Fruit fly (Drosophila melanogaster) whole organism, embryonic: ENCODE results near the gene Rbm13.

Experiments
- Atf-2 ChIP-seq: fragments of 200-800 bp; sonication (Bioruptor generic); optimal IDR thresholded peaks from 2 replicates; lab custom pipeline; 2016; ENCODE audit warnings: missing biosample characterization, missing genetic modification characterization
- Awh ChIP-seq: fragments of 200-800 bp; sonication (Bioruptor generic); IDR thresholded peaks from 2 replicates; pipeline ENCODE4, ENCODE4 v1.3.6; 2022; ENCODE audit warnings: missing biosample characterization, missing genetic modification characterization
- Blimp-1 ChIP-seq: fragments of 200-800 bp; sonication (Bioruptor generic); optimal IDR thresholded peaks from 3 replicates; lab custom pipeline; 2018; ENCODE audit warnings: missing biosample characterization, missing genetic modification characterization, mild to moderate bottlenecking, moderate library complexity, missing genetic modification reagents
- CG12219 ChIP-seq: fragments of 200-800 bp; sonication (Bioruptor generic); optimal IDR thresholded peaks from 3 replicates; lab custom pipeline; 2018; ENCODE audit warnings: missing biosample characterization, mild to moderate bottlenecking, missing genetic modification characterization
- CG13123 ChIP-seq: fragments of 200-800 bp; sonication (Bioruptor generic); optimal IDR thresholded peaks from 2 replicates; lab custom pipeline; 2016; ENCODE audit warnings: missing biosample characterization, missing genetic modification characterization
- CG13296 ChIP-seq: fragments of 200-800 bp; sonication (Bioruptor generic); optimal IDR thresholded peaks from 3 replicates; lab custom pipeline; 2018; ENCODE audit warnings: missing biosample characterization, mild to moderate bottlenecking, missing genetic modification characterization
- CG14014 ChIP-seq: fragments of 200-800 bp; sonication (Bioruptor generic); IDR thresholded peaks from 2 replicates; pipeline ENCODE4 v1.3.6; 2022; ENCODE audit warnings: missing biosample characterization, missing genetic modification characterization
- CG15269 ChIP-seq: fragments of 200-800 bp; sonication (Bioruptor generic); optimal IDR thresholded peaks from 2 replicates; lab custom pipeline; 2018; ENCODE audit warnings: missing biosample characterization, mild to moderate bottlenecking, missing genetic modification characterization, moderate library complexity
- CG17385 ChIP-seq: fragments of 200-800 bp; sonication (Bioruptor generic); optimal IDR thresholded peaks from 3 replicates; lab custom pipeline; 2018; ENCODE audit warnings: missing biosample characterization, mild to moderate bottlenecking, missing genetic modification characterization
- CG2199 ChIP-seq: fragments of 200-800 bp; sonication (Bioruptor generic); IDR thresholded peaks from 3 replicates; pipeline ENCODE4 v1.3.6; 2022; ENCODE audit warnings: missing biosample characterization, missing genetic modification characterization
- CG3163 ChIP-seq: fragments of 200-800 bp; sonication (Bioruptor generic); optimal IDR thresholded peaks from 3 replicates; lab custom pipeline; 2016; ENCODE audit warnings: missing biosample characterization, missing genetic modification characterization
- CG3407 ChIP-seq: fragments of 200-800 bp; sonication (Bioruptor generic); optimal IDR thresholded peaks from 2 replicates; lab custom pipeline; 2018; ENCODE audit warnings: missing biosample characterization, mild to moderate bottlenecking, missing genetic modification characterization
- CG34422 ChIP-seq: fragments of 200-800 bp; sonication (Bioruptor generic); IDR thresholded peaks from 3 replicates; pipeline ENCODE4 v1.3.6; 2022; ENCODE audit warnings: missing biosample characterization, missing genetic modification characterization
- CG4730 ChIP-seq: fragments of 200-800 bp; sonication (Bioruptor generic); IDR thresholded peaks from 2 replicates; pipeline ENCODE4 v1.3.6; 2022; ENCODE audit warnings: missing biosample characterization, missing genetic modification characterization
- CG6689 ChIP-seq: fragments of 200-800 bp; sonication (Bioruptor generic); IDR thresholded peaks from 2 replicates; pipeline ENCODE4 v1.3.6; 2022; ENCODE audit warnings: missing biosample characterization, missing genetic modification characterization
- CG7786 ChIP-seq: fragments of 200-800 bp; sonication (Bioruptor generic); optimal IDR thresholded peaks from 2 replicates; lab custom pipeline; 2016; ENCODE audit warnings: missing biosample characterization, missing genetic modification characterization
- Dad ChIP-seq: fragments of 200-800 bp; sonication (Bioruptor generic); optimal IDR thresholded peaks from 3 replicates; lab custom pipeline; 2016; ENCODE audit warnings: missing biosample characterization, missing genetic modification characterization
- Dip2 ChIP-seq: fragments of 200-800 bp; sonication (Bioruptor generic); IDR thresholded peaks from 2 replicates; pipeline ENCODE4 v1.3.6; 2022; ENCODE audit warnings: missing biosample characterization, missing genetic modification characterization
- ERR ChIP-seq: fragments of 200-800 bp; sonication (Bioruptor generic); optimal IDR thresholded peaks from 2 replicates; lab custom pipeline; 2016; ENCODE audit warnings: missing biosample characterization, missing genetic modification characterization
- Eip74EF ChIP-seq, 2 experiments: fragments of 200-800 bp in 1 of 2; fragments of >200 bp in 1 of 2; sonication (Bioruptor generic) in 1 of 2; optimal IDR thresholded peaks; 2 replicates each; lab custom pipeline; 2017 to 2019; ENCODE audit warnings: missing biosample characterization in 2 of 2, missing genetic modification characterization in 2 of 2, mild to moderate bottlenecking in 1 of 2, moderate library complexity in 1 of 2
- GATAe ChIP-seq: fragments of 200-800 bp; sonication (Bioruptor generic); conservative IDR thresholded peaks from 2 replicates; pipeline ENCODE4 v1.3.6; 2022; ENCODE audit warnings: missing biosample characterization, missing genetic modification characterization
- HLHmδ ChIP-seq: fragments of 200-800 bp; sonication (Bioruptor generic); optimal IDR thresholded peaks from 2 replicates; lab custom pipeline; 2018; ENCODE audit warnings: missing biosample characterization, mild to moderate bottlenecking, missing genetic modification characterization, moderate library complexity
- Jarid2 ChIP-seq: fragments of 200-800 bp; sonication (Bioruptor generic); optimal IDR thresholded peaks from 3 replicates; lab custom pipeline; 2017; ENCODE audit warnings: mild to moderate bottlenecking, missing biosample characterization, missing genetic modification reagents, missing genetic modification characterization
- Lim3 ChIP-seq: fragments of 200-800 bp; sonication (Bioruptor generic); IDR thresholded peaks from 2 replicates; pipeline ENCODE4 v1.3.6; 2022; ENCODE audit warnings: missing biosample characterization, missing genetic modification characterization
- MESR4 ChIP-seq: fragments of 200-800 bp; sonication (Bioruptor generic); optimal IDR thresholded peaks from 2 replicates; lab custom pipeline; 2018; ENCODE audit warnings: missing biosample characterization, mild to moderate bottlenecking, missing genetic modification characterization, moderate library complexity
- MTF-1 ChIP-seq: fragments of 200-800 bp; sonication (Bioruptor generic); optimal IDR thresholded peaks from 2 replicates; lab custom pipeline; 2018; ENCODE audit warnings: missing biosample characterization, mild to moderate bottlenecking, missing genetic modification characterization, borderline replicate concordance
- NK7.1 ChIP-seq: fragments of 200-800 bp; sonication (Bioruptor generic); optimal IDR thresholded peaks from 3 replicates; lab custom pipeline; 2016; ENCODE audit warnings: missing biosample characterization, missing genetic modification characterization
- Neu2 ChIP-seq: fragments of 200-800 bp; sonication (Bioruptor generic); optimal IDR thresholded peaks from 3 replicates; lab custom pipeline; 2016; ENCODE audit warnings: missing biosample characterization, missing genetic modification characterization, borderline replicate concordance
- al ChIP-seq: fragments of 200-800 bp; sonication (Bioruptor generic); IDR thresholded peaks from 2 replicates; pipeline ENCODE4 v1.3.6; 2022; ENCODE audit warnings: missing biosample characterization, missing genetic modification characterization
- az2 ChIP-seq: fragments of 200-800 bp; sonication (Bioruptor generic); optimal IDR thresholded peaks from 3 replicates; lab custom pipeline; 2016; ENCODE audit warnings: missing biosample characterization, missing genetic modification characterization
- bcd ChIP-seq: fragments of 200-800 bp; sonication (Bioruptor generic); optimal IDR thresholded peaks from 2 replicates; lab custom pipeline; 2017; ENCODE audit warnings: missing biosample characterization, mild to moderate bottlenecking, missing genetic modification characterization
- bsh ChIP-seq, 2 experiments: fragments of 200-800 bp; sonication (Bioruptor generic); optimal IDR thresholded peaks; 2 replicates each; lab custom pipeline; 2017 to 2018; ENCODE audit warnings: mild to moderate bottlenecking in 2 of 2, missing biosample characterization in 2 of 2, missing genetic modification characterization in 2 of 2, moderate library complexity in 1 of 2
- btn ChIP-seq: fragments of 200-800 bp; sonication (Bioruptor generic); optimal IDR thresholded peaks from 2 replicates; lab custom pipeline; 2016; ENCODE audit warnings: missing biosample characterization, missing genetic modification characterization
- chinmo ChIP-seq: fragments of 200-800 bp; sonication (Bioruptor generic); IDR thresholded peaks from 4 replicates; pipeline ENCODE4 v1.3.6; 2022; ENCODE audit warnings: missing biosample characterization, missing genetic modification characterization; ENCODE audit not compliant: partially characterized antibody
- chm ChIP-seq: fragments of 200-800 bp; sonication (Bioruptor generic); IDR thresholded peaks from 2 replicates; pipeline ENCODE4 v1.3.6; 2022; ENCODE audit warnings: missing biosample characterization, missing genetic modification characterization
- croc ChIP-seq: fragments of 200-800 bp; sonication (Bioruptor generic); conservative IDR thresholded peaks from 3 replicates; pipeline ENCODE4 v1.3.6; 2022; ENCODE audit warnings: missing biosample characterization, missing genetic modification characterization
- da ChIP-seq: fragments of 200-800 bp; sonication (Bioruptor generic); optimal IDR thresholded peaks from 2 replicates; lab custom pipeline; 2016; ENCODE audit warnings: missing biosample characterization, missing genetic modification characterization
- fd64A ChIP-seq: fragments of 200-800 bp; sonication (Bioruptor generic); optimal IDR thresholded peaks from 3 replicates; lab custom pipeline; 2018; ENCODE audit warnings: missing biosample characterization, mild to moderate bottlenecking, missing genetic modification characterization
- gsb ChIP-seq: fragments of 200-800 bp; sonication (Bioruptor generic); IDR thresholded peaks from 2 replicates; pipeline ENCODE4 v1.3.6; 2022; ENCODE audit warnings: missing biosample characterization, missing genetic modification characterization
- hbn ChIP-seq: fragments of 200-800 bp; sonication (Bioruptor generic); IDR thresholded peaks from 2 replicates; pipeline ENCODE4 v1.3.6; 2022; ENCODE audit warnings: missing biosample characterization, missing genetic modification characterization; ENCODE audit not compliant: partially characterized antibody
- kah ChIP-seq: fragments of 200-800 bp; sonication (Bioruptor generic); optimal IDR thresholded peaks from 2 replicates; lab custom pipeline; 2018; ENCODE audit warnings: missing biosample characterization, mild to moderate bottlenecking, missing genetic modification characterization
- kay ChIP-seq: fragments of 200-800 bp; sonication (Bioruptor generic); optimal IDR thresholded peaks from 2 replicates; lab custom pipeline; 2016; ENCODE audit warnings: missing biosample characterization, missing genetic modification characterization
- knrl ChIP-seq: fragments of 200-800 bp; sonication (Bioruptor generic); IDR thresholded peaks from 3 replicates; pipeline ENCODE4 v1.3.6; 2022; ENCODE audit warnings: missing biosample characterization, missing genetic modification characterization; ENCODE audit not compliant: partially characterized antibody
- mam ChIP-seq: fragments of 200-800 bp; sonication (Bioruptor generic); optimal IDR thresholded peaks from 3 replicates; lab custom pipeline; 2016; ENCODE audit warnings: missing biosample characterization, missing genetic modification characterization
- org-1 ChIP-seq: fragments of 200-800 bp; sonication (Bioruptor generic); optimal IDR thresholded peaks from 2 replicates; lab custom pipeline; 2017; ENCODE audit warnings: missing biosample characterization, missing genetic modification characterization
- phol ChIP-seq: fragments of 200-800 bp; sonication (Bioruptor generic); optimal IDR thresholded peaks from 3 replicates; lab custom pipeline; 2018; ENCODE audit warnings: missing biosample characterization, mild to moderate bottlenecking, missing genetic modification characterization, moderate library complexity
- rib ChIP-seq: fragments of 200-800 bp; sonication (Bioruptor generic); IDR thresholded peaks from 2 replicates; pipeline ENCODE4 v1.3.6; 2022; ENCODE audit warnings: missing biosample characterization, missing genetic modification characterization
- stwl ChIP-seq: fragments of 200-800 bp; sonication (Bioruptor generic); optimal IDR thresholded peaks from 3 replicates; lab custom pipeline; 2018; ENCODE audit warnings: missing biosample characterization, mild to moderate bottlenecking, missing genetic modification characterization, moderate library complexity
- trh ChIP-seq: fragments of 200-800 bp; sonication (Bioruptor generic); optimal IDR thresholded peaks from 2 replicates; lab custom pipeline; 2016; ENCODE audit warnings: missing biosample characterization, missing genetic modification characterization
- vvl ChIP-seq: fragments of 200-800 bp; sonication (Bioruptor generic); IDR thresholded peaks from 2 replicates; pipeline ENCODE4 v1.3.6; 2022; ENCODE audit warnings: missing biosample characterization, missing genetic modification characterization
- zf30C ChIP-seq: fragments of 200-800 bp; sonication (Bioruptor generic); optimal IDR thresholded peaks from 3 replicates; lab custom pipeline; 2018; ENCODE audit warnings: missing biosample characterization, mild to moderate bottlenecking, missing genetic modification characterization

Rbm13 gene

dm6 chrX:8887410-8887809 is 14.1 kb upstream of the Rbm13 start (continued):
- no peak for TF ChIP-seq CG34422 (GFP tag; lab: Robert Waterston, UW)
- TF ChIP-seq Atf-2 (GFP tag; lab: Kevin White, UChicago): no peak
- no peak for TF ChIP-seq zf30C (GFP tag; lab: Kevin White, UChicago)
- TF ChIP-seq CG4730 (GFP tag; lab: Robert Waterston, UW): no peak
- TF ChIP-seq Neu2 (GFP tag; lab: Kevin White, UChicago): no peak
- peak in 1 of 2 experiments; percentile 13 for TF ChIP-seq Eip74EF (GFP tag; optimal IDR thresholded peaks at IDR 0.05; lab: Kevin White, UChicago)
- TF ChIP-seq fd64A (GFP tag; lab: Kevin White, UChicago): peak; percentile 36
- peak; percentile 37; the same call in 1 of the 2 replicates for TF ChIP-seq CG14014 (GFP tag; lab: Robert Waterston, UW)
- no peak for TF ChIP-seq Dad (GFP tag; lab: Kevin White, UChicago)
- TF ChIP-seq da (GFP tag; lab: Kevin White, UChicago): no peak
- no peak for TF ChIP-seq GATAe (GFP tag; lab: Robert Waterston, UW)
- no peak for TF ChIP-seq CG3163 (GFP tag; lab: Kevin White, UChicago)
- TF ChIP-seq croc: no peak
- no peak for TF ChIP-seq Blimp-1 (GFP tag; lab: Kevin White, UChicago)
- peak; percentile 50 for TF ChIP-seq stwl (tag; lab: Kevin White, UChicago)
- no peak for TF ChIP-seq CG7786 (GFP tag; lab: Kevin White, UChicago)
- TF ChIP-seq vvl (GFP tag; lab: Robert Waterston, UW): 0 out of 2 replicates have a peak, but pooled peaks have one; percentile 24
- no peak for TF ChIP-seq Jarid2 (GFP tag; lab: Kevin White, UChicago)
- no peak for TF ChIP-seq NK7.1 (GFP tag; lab: Kevin White, UChicago)
- no peak for TF ChIP-seq knrl (GFP tag; lab: Robert Waterston, UW)
- no peak for TF ChIP-seq CG2199 (GFP tag; lab: Robert Waterston, UW)
- 0 out of 2 replicates have a peak, but pooled peaks have one; percentile 5 for TF ChIP-seq CG6689 (GFP tag; lab: Robert Waterston, UW)
- TF ChIP-seq Lim3 (GFP tag; lab: Robert Waterston, UW): no peak
- peak; percentile 11 for TF ChIP-seq CG3407 (GFP tag; lab: Kevin White, UChicago)
- TF ChIP-seq rib (GFP tag; lab: Robert Waterston, UW): no peak
- no peak for TF ChIP-seq al (GFP tag; lab: Robert Waterston, UW)
- no peak for TF ChIP-seq hbn (GFP tag; lab: Robert Waterston, UW)
- TF ChIP-seq ERR: no peak
- TF ChIP-seq gsb (GFP tag; lab: Robert Waterston, UW): no peak
- TF ChIP-seq mam (GFP tag; lab: Kevin White, UChicago): no peak
- TF ChIP-seq CG17385: no peak
- peak; percentile 65 for TF ChIP-seq chm (GFP tag; lab: Robert Waterston, UW)
- no peak for TF ChIP-seq MESR4
- TF ChIP-seq bcd: no peak
- no peak for TF ChIP-seq kah (GFP tag; lab: Kevin White, UChicago)
- TF ChIP-seq org-1 (GFP tag; lab: Kevin White, UChicago): no peak
- no peak for TF ChIP-seq phol (tag; lab: Kevin White, UChicago)
- no peak for TF ChIP-seq CG13296 (GFP tag; lab: Kevin White, UChicago)
- no peak for TF ChIP-seq MTF-1
- no peak for TF ChIP-seq CG13123 (GFP tag; lab: Kevin White, UChicago)
- TF ChIP-seq az2 (GFP tag; lab: Kevin White, UChicago): no peak
- TF ChIP-seq CG15269 (tag; lab: Kevin White, UChicago): peak; percentile 28
- no peak for TF ChIP-seq Dip2 (GFP tag; lab: Robert Waterston, UW)
- peak; percentile 24 for TF ChIP-seq CG12219 (GFP tag; lab: Kevin White, UChicago)
- TF ChIP-seq bsh (GFP tag; optimal IDR thresholded peaks at IDR 0.05; lab: Kevin White, UChicago): no peak
- no peak for TF ChIP-seq trh (GFP tag; lab: Kevin White, UChicago)
- TF ChIP-seq Awh (GFP tag; lab: Robert Waterston, UW): peak; percentile 56; the same call in 1 of the 2 replicates
- TF ChIP-seq kay (GFP tag; lab: Kevin White, UChicago): no peak
- no peak for TF ChIP-seq btn (GFP tag; lab: Kevin White, UChicago)
- TF ChIP-seq HLHmδ (GFP tag; lab: Kevin White, UChicago): no peak
- 0 out of 4 replicates have a peak, but pooled peaks have one; percentile 51 for TF ChIP-seq chinmo (GFP tag; lab: Robert Waterston, UW)
